Fruit fly (Drosophila melanogaster) whole organism, wandering third instar larva: ENCODE measurements around the gene RagA-B.
A peak's percentile ranks its signal among the peaks of the same experiment; 100 is the strongest.

Experiments used
- CG32264 ChIP-seq: fragments of 200-800 bp; sonication (Bioruptor generic); optimal IDR thresholded peaks from 2 replicates; lab custom pipeline; 2016; ENCODE audit warnings: missing biosample characterization, missing genetic modification characterization
- CG9705 ChIP-seq: fragments of 200-800 bp; sonication (Bioruptor generic); optimal IDR thresholded peaks from 2 replicates; lab custom pipeline; 2018; ENCODE audit warnings: missing biosample characterization, mild to moderate bottlenecking, missing genetic modification characterization
- CrebA ChIP-seq: fragments of 200-800 bp; sonication (Bioruptor generic); optimal IDR thresholded peaks from 2 replicates; lab custom pipeline; 2016; ENCODE audit warnings: missing biosample characterization, mild to moderate bottlenecking, missing genetic modification characterization, borderline replicate concordance
- Dfd ChIP-seq: fragments of >200 bp; optimal IDR thresholded peaks from 2 replicates; lab custom pipeline; 2017; ENCODE audit warnings: missing biosample characterization, missing genetic modification characterization
- GATAd ChIP-seq: sonication (Bioruptor generic); optimal IDR thresholded peaks from 2 replicates; lab custom pipeline; 2016; ENCODE audit warnings: missing biosample characterization, missing genetic modification characterization
- HLH106 ChIP-seq: fragments of 200-800 bp; optimal IDR thresholded peaks from 3 replicates; lab custom pipeline; 2019; ENCODE audit warnings: missing biosample characterization, mild to moderate bottlenecking, missing genetic modification characterization, moderate library complexity
- Hnf4 ChIP-seq: fragments of 200-800 bp; sonication (Bioruptor generic); optimal IDR thresholded peaks from 2 replicates; lab custom pipeline; 2016; ENCODE audit warnings: missing biosample characterization, mild to moderate bottlenecking, missing genetic modification characterization
- Hr78 ChIP-seq: fragments of >200 bp; optimal IDR thresholded peaks from 2 replicates; lab custom pipeline; 2017; ENCODE audit warnings: missing biosample characterization, missing genetic modification characterization
- Hr83 ChIP-seq: fragments of 200-300 bp; sonication (Bioruptor generic); optimal IDR thresholded peaks from 2 replicates; lab custom pipeline; 2016; ENCODE audit warnings: missing biosample characterization, mild to moderate bottlenecking, missing genetic modification characterization, moderate library complexity; ENCODE audit not compliant: poor library complexity, severe bottlenecking
- Jra ChIP-seq: sonication (Bioruptor generic); optimal IDR thresholded peaks from 2 replicates; lab custom pipeline; 2016; ENCODE audit warnings: missing biosample characterization, missing genetic modification characterization
- Mio ChIP-seq: sonication (Bioruptor generic); optimal IDR thresholded peaks from 2 replicates; lab custom pipeline; 2016; ENCODE audit warnings: missing biosample characterization, missing genetic modification characterization
- Myc ChIP-seq: fragments of >200 bp; optimal IDR thresholded peaks from 2 replicates; lab custom pipeline; 2017
- N ChIP-seq: fragments of >200 bp; optimal IDR thresholded peaks from 2 replicates; lab custom pipeline; 2018; ENCODE audit warnings: missing biosample characterization, missing external identifiers, missing genetic modification characterization
- OdsH ChIP-seq: fragments of 200-800 bp; sonication (Bioruptor generic); optimal IDR thresholded peaks from 2 replicates; lab custom pipeline; 2016; ENCODE audit warnings: missing biosample characterization, mild to moderate bottlenecking, missing genetic modification characterization
- Rel ChIP-seq, 2 experiments: fragments of 200-800 bp; sonication (Bioruptor generic) in 1 of 2; optimal IDR thresholded peaks; 2 replicates in 1 of 2; 3 replicates in 1 of 2; lab custom pipeline; 2016 to 2019; ENCODE audit warnings: mild to moderate bottlenecking in 2 of 2, missing biosample characterization in 2 of 2, missing genetic modification characterization in 2 of 2, moderate library complexity in 1 of 2
- Vsx2 ChIP-seq: fragments of 200-300, 225-300 bp; sonication (Bioruptor generic); optimal IDR thresholded peaks from 2 replicates; lab custom pipeline; 2018; ENCODE audit warnings: missing biosample characterization, missing genetic modification characterization; ENCODE audit not compliant: partially characterized antibody
- br ChIP-seq: fragments of 200-800 bp; sonication (Bioruptor generic); optimal IDR thresholded peaks from 2 replicates; lab custom pipeline; 2016; ENCODE audit warnings: missing biosample characterization, missing genetic modification characterization
- dl ChIP-seq, 2 experiments: fragments of 175-275, 200-275 bp in 1 of 2; fragments of 200-275 bp in 1 of 2; sonication (Bioruptor generic); optimal IDR thresholded peaks; lab custom pipeline; 2018; ENCODE audit warnings: mild to moderate bottlenecking in 2 of 2, missing biosample characterization in 2 of 2, missing genetic modification characterization in 2 of 2, moderate library complexity in 2 of 2; ENCODE audit not compliant: partially characterized antibody in 2 of 2, insufficient read depth in 1 of 2
- dmrt93B ChIP-seq: fragments of 200-800 bp; sonication (Bioruptor generic); optimal IDR thresholded peaks from 2 replicates; lab custom pipeline; 2018; ENCODE audit warnings: missing biosample characterization, mild to moderate bottlenecking, missing genetic modification characterization
- dsf ChIP-seq: sonication (Bioruptor generic); optimal IDR thresholded peaks from 2 replicates; lab custom pipeline; 2016; ENCODE audit warnings: missing biosample characterization, missing genetic modification characterization, borderline replicate concordance
- ey ChIP-seq: fragments of 200-800 bp; sonication (Bioruptor generic); optimal IDR thresholded peaks from 2 replicates; lab custom pipeline; 2016; ENCODE audit warnings: missing biosample characterization, missing genetic modification characterization
- foxo ChIP-seq, 2 experiments: fragments of 200-800 bp; sonication (Bioruptor generic); optimal IDR thresholded peaks; 2 replicates in 1 of 2; 3 replicates in 1 of 2; lab custom pipeline; 2016 to 2017; ENCODE audit warnings: missing biosample characterization in 2 of 2, missing genetic modification characterization in 2 of 2
- fru ChIP-seq: fragments of 200-800 bp; sonication (Bioruptor generic); optimal IDR thresholded peaks from 3 replicates; lab custom pipeline; 2016; ENCODE audit warnings: missing biosample characterization, mild to moderate bottlenecking, missing genetic modification characterization
- h ChIP-seq: fragments of 200-800 bp; sonication (Bioruptor generic); optimal IDR thresholded peaks from 3 replicates; lab custom pipeline; 2016; ENCODE audit warnings: missing biosample characterization, mild to moderate bottlenecking, missing genetic modification characterization
- jim ChIP-seq: fragments of 175-275, 200-325 bp; sonication (Bioruptor generic); optimal IDR thresholded peaks from 2 replicates; lab custom pipeline; 2016; ENCODE audit warnings: missing biosample characterization, mild to moderate bottlenecking, missing genetic modification characterization
- lola ChIP-seq: fragments of >200 bp; optimal IDR thresholded peaks from 2 replicates; lab custom pipeline; 2017; ENCODE audit warnings: missing biosample characterization, missing genetic modification characterization
- pan ChIP-seq: fragments of >200 bp; optimal IDR thresholded peaks from 2 replicates; lab custom pipeline; 2017
- psq ChIP-seq: fragments of 200-800 bp; sonication (Bioruptor generic); optimal IDR thresholded peaks from 3 replicates; lab custom pipeline; 2017; ENCODE audit warnings: missing biosample characterization, mild to moderate bottlenecking, missing genetic modification characterization, moderate library complexity
- rgr ChIP-seq: fragments of 200-800 bp; sonication (Bioruptor generic); optimal IDR thresholded peaks from 3 replicates; lab custom pipeline; 2016; ENCODE audit warnings: missing biosample characterization, mild to moderate bottlenecking, missing genetic modification characterization
- sage ChIP-seq: fragments of 200-800 bp; sonication (Bioruptor generic); optimal IDR thresholded peaks from 2 replicates; lab custom pipeline; 2016; ENCODE audit warnings: missing biosample characterization, mild to moderate bottlenecking, missing genetic modification characterization
- usp ChIP-seq: fragments of >200 bp; optimal IDR thresholded peaks from 2 replicates; lab custom pipeline; 2017; ENCODE audit warnings: missing biosample characterization, missing genetic modification characterization

Gene RagA-B

DNA sequence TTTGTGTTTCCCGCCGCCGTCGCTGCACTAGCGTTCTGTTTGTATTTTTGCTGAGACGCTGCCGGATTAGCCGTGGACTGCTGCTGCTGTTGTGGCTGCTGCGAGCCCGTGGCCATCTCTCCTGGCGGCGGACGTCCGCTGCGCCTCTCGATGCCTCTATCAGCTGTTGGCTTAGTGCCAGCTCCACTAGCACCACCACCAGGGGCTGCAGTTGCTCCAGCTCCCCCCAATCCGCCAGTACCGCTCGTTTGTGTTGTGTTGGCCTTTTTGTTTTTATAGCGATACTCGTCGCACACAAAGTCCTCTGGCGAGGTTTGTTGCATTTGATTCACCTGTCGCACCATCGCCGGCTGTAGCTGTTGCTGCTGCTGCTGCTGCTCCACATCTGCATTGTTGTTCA, 26.6 kb upstream of the RagA-B start:
- no peak for TF ChIP-seq CrebA (GFP tag; lab: Kevin White, UChicago)
- no peak for TF ChIP-seq usp (GFP tag; lab: Kevin White, UChicago)
- TF ChIP-seq Myc (lab: Kevin White, UChicago), result no peak
- no peak for TF ChIP-seq OdsH
- no peak for TF ChIP-seq fru
- TF ChIP-seq CG32264, result no peak
- TF ChIP-seq Hr83 (GFP tag; lab: Kevin White, UChicago), result no peak
- no peak for TF ChIP-seq jim (GFP tag; lab: Kevin White, UChicago)
- TF ChIP-seq GATAd (GFP tag; lab: Kevin White, UChicago), result no peak
- TF ChIP-seq pan, result no peak
- TF ChIP-seq foxo (GFP tag; optimal IDR thresholded peaks at IDR 0.05; lab: Kevin White, UChicago), result no peak
- TF ChIP-seq Mio (GFP tag; lab: Kevin White, UChicago), result no peak
- TF ChIP-seq sage (GFP tag; lab: Kevin White, UChicago), result no peak
- no peak for TF ChIP-seq Hr78
- no peak for TF ChIP-seq ey (GFP tag; lab: Kevin White, UChicago)
- TF ChIP-seq psq (GFP tag; lab: Kevin White, UChicago), result no peak
- TF ChIP-seq rgr (GFP tag; lab: Kevin White, UChicago), result no peak
- no peak for TF ChIP-seq lola
- no peak for TF ChIP-seq CG9705 (GFP tag; lab: Kevin White, UChicago)
- TF ChIP-seq, all 38 proteins: peak for 0

DNA sequence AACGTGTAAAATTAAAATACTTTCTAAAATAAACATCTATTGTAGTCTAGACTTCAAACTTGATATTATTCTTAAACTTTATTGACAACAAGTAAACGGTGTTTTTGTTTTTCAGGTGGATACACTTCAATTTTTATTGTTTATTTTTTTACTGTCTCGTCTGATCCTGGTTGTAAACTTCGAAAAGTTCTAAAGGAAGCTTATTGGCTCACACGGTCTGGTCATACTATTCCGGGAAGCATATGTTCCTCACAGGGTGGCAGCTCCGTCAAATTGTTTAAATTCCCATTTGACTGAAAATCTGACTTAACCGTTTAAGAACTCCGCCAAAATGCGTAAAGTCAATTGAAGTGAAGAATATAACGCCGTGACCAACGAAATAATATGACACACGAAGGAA, 24.1 kb upstream of the RagA-B start, which contains the start of gene CG11983:
Gene CG11983, plus strand, starts transcription at position 120 of the 400 bp plus-strand sequence.
- TF ChIP-seq dmrt93B (GFP tag; lab: Kevin White, UChicago), result no peak
- TF ChIP-seq Myc (lab: Kevin White, UChicago), result peak; percentile 28
- TF ChIP-seq, all 38 proteins: peak for 1

DNA sequence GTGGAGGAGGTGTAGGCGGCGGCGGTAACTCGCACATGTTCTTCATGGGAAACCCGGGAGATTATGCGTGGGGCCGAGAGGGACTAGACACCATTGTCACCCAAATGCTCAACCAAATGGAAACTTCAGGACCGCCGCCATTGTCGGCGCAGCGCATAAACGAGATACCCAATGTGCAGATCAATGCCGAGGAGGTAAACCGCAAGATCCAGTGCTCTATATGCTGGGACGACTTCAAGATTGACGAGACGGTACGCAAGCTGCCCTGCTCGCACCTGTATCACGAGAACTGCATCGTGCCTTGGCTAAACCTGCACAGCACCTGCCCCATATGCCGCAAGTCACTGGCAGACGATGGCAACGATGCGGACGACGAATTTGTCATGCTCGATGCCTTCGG, 23.1 kb upstream of the RagA-B start:
- no peak for TF ChIP-seq Hr78
- no peak for TF ChIP-seq br (GFP tag; lab: Kevin White, UChicago)
- no peak for TF ChIP-seq Myc (lab: Kevin White, UChicago)
- no peak for TF ChIP-seq N (GFP tag; lab: Kevin White, UChicago)
- TF ChIP-seq Hr83 (GFP tag; lab: Kevin White, UChicago), result no peak
- no peak for TF ChIP-seq Hnf4 (GFP tag; lab: Kevin White, UChicago)

dm6 chr3R:9006129-9006528, 22.0 kb upstream of the RagA-B start, which contains the start of the genes Prosbeta3 and Iru:
TSS of gene Prosbeta3 (minus strand) at chr3R:9006226.
TSS of gene Iru (plus strand) at chr3R:9006456.
- TF ChIP-seq Jra (GFP tag; lab: Kevin White, UChicago) (no peak), N (GFP tag; lab: Kevin White, UChicago) (no peak), Myc (lab: Kevin White, UChicago) (peak; percentile 7), Rel (GFP tag; optimal IDR thresholded peaks at IDR 0.05; lab: Kevin White, UChicago) (no peak), Rel (tag; optimal IDR thresholded peaks at IDR 0.05; lab: Kevin White, UChicago) (peak; percentile 21)

DNA sequence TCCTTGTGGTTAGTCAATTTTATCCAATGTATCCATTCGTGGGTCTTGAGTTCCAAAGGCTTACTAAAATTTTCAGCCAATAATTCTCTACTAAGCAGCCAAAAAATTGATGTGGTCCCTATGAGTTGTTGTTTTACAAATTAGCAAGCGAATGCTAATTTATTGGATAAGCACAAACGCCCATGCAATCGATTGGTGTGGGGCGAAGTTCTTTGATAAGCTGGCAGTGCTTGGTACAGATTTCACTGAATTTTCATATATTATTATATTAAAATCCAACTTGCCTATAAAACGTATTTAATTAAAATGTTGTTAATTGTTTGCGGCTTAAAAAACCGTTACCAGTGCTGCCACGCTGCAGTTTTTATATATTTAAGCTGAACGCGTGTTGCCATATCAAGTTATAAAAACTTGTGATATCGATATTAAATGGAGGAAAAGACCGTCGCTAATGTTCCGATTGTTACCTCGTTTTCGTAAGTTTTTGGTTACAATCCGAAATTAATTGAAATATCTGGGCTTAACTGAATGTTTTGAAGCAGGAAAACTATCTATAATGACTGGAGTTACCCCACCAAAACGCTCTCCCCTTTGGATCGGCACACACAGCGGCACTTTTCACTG, 19.6 kb upstream of the RagA-B start, which contains the start of the genes CG31100 and CG11980:
Gene CG31100, minus strand, starts transcription at position 51 of the 624 bp plus-strand sequence.
Gene CG11980, plus strand, starts transcription at position 418 of the 624 bp plus-strand sequence.
- no peak for TF ChIP-seq Rel (GFP tag; optimal IDR thresholded peaks at IDR 0.05; lab: Kevin White, UChicago)
- peak; percentile 19 for TF ChIP-seq Rel (tag; optimal IDR thresholded peaks at IDR 0.05; lab: Kevin White, UChicago)
- TF ChIP-seq sage (GFP tag; lab: Kevin White, UChicago), result no peak

DNA sequence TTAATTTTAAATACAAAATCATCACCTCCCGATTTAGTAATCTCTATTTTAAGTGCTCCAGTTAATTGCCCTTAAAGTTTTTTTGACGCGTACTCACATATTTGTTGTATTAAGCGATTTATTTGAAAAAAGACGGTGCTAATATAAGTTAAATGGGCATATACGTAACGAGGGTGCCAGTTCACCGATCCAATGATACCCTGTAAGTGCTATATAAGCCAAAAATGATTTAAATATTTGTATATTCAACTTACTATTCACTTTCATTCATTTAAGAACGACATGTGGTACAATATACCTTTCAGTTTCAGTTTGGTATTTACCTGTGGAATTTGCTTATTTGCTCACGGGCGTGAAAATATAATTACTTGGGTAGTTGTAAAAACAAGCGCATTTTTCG, 18.4 kb upstream of the RagA-B start:
- TF ChIP-seq Mio (GFP tag; lab: Kevin White, UChicago) (no peak), br (GFP tag; lab: Kevin White, UChicago) (no peak), CG9705 (GFP tag; lab: Kevin White, UChicago) (no peak), Hnf4 (GFP tag; lab: Kevin White, UChicago) (no peak), CG32264 (no peak), GATAd (GFP tag; lab: Kevin White, UChicago) (no peak), psq (GFP tag; lab: Kevin White, UChicago) (no peak), h (GFP tag; lab: Kevin White, UChicago) (peak; percentile 36), N (GFP tag; lab: Kevin White, UChicago) (no peak), Dfd (GFP tag; lab: Kevin White, UChicago) (no peak), pan (no peak), foxo (GFP tag; optimal IDR thresholded peaks at IDR 0.05; lab: Kevin White, UChicago) (peak in 1 of 2 experiments; percentile 2), ey (GFP tag; lab: Kevin White, UChicago) (peak; percentile 10), dl (GFP tag; optimal IDR thresholded peaks at IDR 0.05; lab: Kevin White, UChicago; ENCODE audit: insufficient read depth in 1 of 2, partially characterized antibody in 2 of 2) (no peak), Vsx2 (no peak), Myc (lab: Kevin White, UChicago) (no peak), usp (GFP tag; lab: Kevin White, UChicago) (no peak), HLH106 (tag; lab: Kevin White, UChicago) (no peak), CrebA (GFP tag; lab: Kevin White, UChicago) (no peak), Jra (GFP tag; lab: Kevin White, UChicago) (no peak), rgr (GFP tag; lab: Kevin White, UChicago) (peak; percentile 24), jim (GFP tag; lab: Kevin White, UChicago) (no peak), fru (peak; percentile 6), OdsH (no peak), dsf (GFP tag; lab: Kevin White, UChicago) (no peak)
- TF ChIP-seq, all 38 proteins: peak for 5
